Fruit fly (Drosophila melanogaster): ENCODE data around the gene Oseg5.

- TF ChIP-seq CG7368 (GFP tag; optimal IDR thresholded peaks at IDR 0.05) (peak; percentile 93), CG9139 (GFP tag; optimal IDR thresholded peaks at IDR 0.05) (peak; percentile 95), Hr39 (GFP tag; optimal IDR thresholded peaks at IDR 0.05) (peak; percentile 98), dac (GFP tag; optimal IDR thresholded peaks at IDR 0.05) (peak; percentile 38), Sox102F (GFP tag; optimal IDR thresholded peaks at IDR 0.05) (peak; percentile 98), CG8319 (GFP tag; optimal IDR thresholded peaks at IDR 0.05) (peak; percentile 94), CG34406 (GFP tag; optimal IDR thresholded peaks at IDR 0.05) (peak; percentile 93), Sox15 (GFP tag; optimal IDR thresholded peaks at IDR 0.05) (peak; percentile 91), CG11294 (GFP tag; IDR thresholded peaks at IDR 0.05) (no peak; the same call in 1 of the 2 replicates), CG6163 (GFP tag; IDR thresholded peaks at IDR 0.05) (peak; percentile 96)
Measured at dm6 chr2L:20799991-20800897, 35.4 kb downstream of the Oseg5 start.

Data from whole organism, prepupa.